Fruit fly (Drosophila melanogaster): Measurements from ENCODE around the gene Cox10.

Gene Cox10

DNA sequence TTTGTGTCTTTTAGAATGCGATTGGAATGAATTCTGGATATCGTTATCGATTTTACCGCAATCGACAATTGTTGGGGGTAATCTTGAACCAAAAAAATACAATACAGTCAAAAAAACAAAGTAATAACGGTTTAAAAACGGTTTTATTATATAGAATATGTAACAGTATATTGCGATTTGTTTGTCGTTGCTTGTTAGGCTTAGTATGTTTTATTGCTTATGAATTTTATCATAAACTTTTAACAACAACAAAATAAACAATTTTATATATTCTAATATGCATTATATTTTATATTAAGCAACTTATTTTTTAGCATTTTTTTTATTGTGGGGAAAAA is 31.5 kb upstream of the Cox10 start, which contains the start of gene CYLD (continued):
- no peak for TF ChIP-seq sna (GFP tag; IDR thresholded peaks at IDR 0.05; ENCODE audit: partially characterized antibody)
- TF ChIP-seq CG33213 (GFP tag; optimal IDR thresholded peaks at IDR 0.05), result no peak
- TF ChIP-seq ap (GFP tag; IDR thresholded peaks at IDR 0.05), result no peak; the same call in 1 of the 2 replicates
- peak in 1 of 2 experiments; percentile 81 for TF ChIP-seq Hr51 (GFP tag; optimal IDR thresholded peaks at IDR 0.05)
- TF ChIP-seq CG5245 (GFP tag; optimal IDR thresholded peaks at IDR 0.05), result peak; percentile 44
- peak; percentile 25 for TF ChIP-seq CG1529 (GFP tag; optimal IDR thresholded peaks at IDR 0.05)
- TF ChIP-seq eyg (GFP tag; optimal IDR thresholded peaks at IDR 0.05), result no peak
- TF ChIP-seq fu2 (GFP tag; optimal IDR thresholded peaks at IDR 0.05), result no peak
- TF ChIP-seq nom (GFP tag; optimal IDR thresholded peaks at IDR 0.05), result peak; percentile 26
- TF ChIP-seq Bdp1 (GFP tag; optimal IDR thresholded peaks at IDR 0.05), result no peak
- TF ChIP-seq CG9437 (GFP tag; optimal IDR thresholded peaks at IDR 0.05), result peak; percentile 50
- peak; percentile 67 for TF ChIP-seq CG13123 (GFP tag; optimal IDR thresholded peaks at IDR 0.05)
- peak; percentile 62 for TF ChIP-seq CG1233 (GFP tag; optimal IDR thresholded peaks at IDR 0.05)
- peak; percentile 33 for TF ChIP-seq CG4617 (GFP tag; optimal IDR thresholded peaks at IDR 0.05; ENCODE audit: borderline replicate concordance)
- no peak for TF ChIP-seq CG15479 (GFP tag; optimal IDR thresholded peaks at IDR 0.05)
- peak; percentile 77 for TF ChIP-seq stc (GFP tag; IDR thresholded peaks at IDR 0.05)
- TF ChIP-seq tx (GFP tag; optimal IDR thresholded peaks at IDR 0.05), result peak; percentile 25
- TF ChIP-seq aop (GFP tag; IDR thresholded peaks at IDR 0.05), result no peak
- peak; percentile 41 for TF ChIP-seq CG2875 (GFP tag; optimal IDR thresholded peaks at IDR 0.05)
- TF ChIP-seq CG17361 (GFP tag; IDR thresholded peaks at IDR 0.05), result peak; percentile 75; the same call in 2 of the 3 replicates
- TF ChIP-seq onecut (GFP tag; IDR thresholded peaks at IDR 0.05), result peak; percentile 59
- TF ChIP-seq Fer1 (GFP tag; optimal IDR thresholded peaks at IDR 0.05), result peak; percentile 67
- peak; percentile 67 for TF ChIP-seq CG12659 (GFP tag; optimal IDR thresholded peaks at IDR 0.05)

DNA sequence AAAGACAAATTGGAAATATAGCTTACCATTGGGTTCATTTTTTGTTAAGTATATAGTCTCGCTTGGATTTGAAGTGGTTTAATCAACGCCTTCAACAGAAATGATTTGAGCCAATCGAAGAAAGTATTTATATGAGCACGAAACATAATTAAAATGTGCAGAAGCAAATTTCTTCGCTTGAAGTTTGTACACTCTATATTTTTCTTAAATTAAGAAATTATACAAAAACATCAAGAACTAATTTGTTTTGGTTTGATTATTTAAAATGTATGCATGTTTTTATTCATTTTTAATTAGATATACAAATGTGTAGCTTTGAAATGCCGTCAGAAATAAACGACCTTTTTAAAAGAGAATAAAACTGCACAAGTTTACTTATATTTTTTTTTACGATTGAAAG is 29.4 kb upstream of the Cox10 start, which contains the start of gene CG13138:
Gene CG13138 (minus strand): TSS at position 101 of the 400 bp plus-strand sequence.
- TF ChIP-seq B-H1 (GFP tag; IDR thresholded peaks at IDR 0.05), result no peak
- no peak for TF ChIP-seq CG14860 (GFP tag; IDR thresholded peaks at IDR 0.05; ENCODE audit: partially characterized antibody)
- peak; percentile 8 for TF ChIP-seq D19A (tag; optimal IDR thresholded peaks at IDR 0.05)
- no peak for TF ChIP-seq Nf-YB (GFP tag; optimal IDR thresholded peaks at IDR 0.05)

DNA sequence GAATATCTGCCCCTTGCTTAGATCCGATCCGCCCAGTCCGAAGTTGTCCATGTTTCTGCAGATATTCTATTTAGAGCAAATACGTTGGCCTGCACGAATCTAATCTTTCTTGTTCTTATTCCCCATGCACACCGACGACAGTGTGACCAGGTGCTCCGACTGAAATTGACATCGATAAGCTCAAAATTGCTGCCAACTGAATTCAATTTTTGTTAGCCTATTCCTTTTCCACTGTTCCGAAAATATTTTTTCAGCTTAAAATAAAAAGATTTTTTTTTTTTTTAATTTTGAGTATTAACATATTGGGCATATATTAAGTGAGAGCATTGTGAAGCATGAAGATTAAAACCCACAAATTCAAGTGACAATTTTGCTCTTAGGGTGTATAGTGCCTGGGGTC is 27.5 kb upstream of the Cox10 start, which contains the start of gene nmd:
Gene nmd (minus strand): TSS at position 162 of the 400 bp plus-strand sequence.
- TF ChIP-seq lilli (GFP tag; optimal IDR thresholded peaks at IDR 0.05) (peak; percentile 28), CG13894 (tag; optimal IDR thresholded peaks at IDR 0.05) (peak; percentile 26), Lhr (GFP tag; optimal IDR thresholded peaks at IDR 0.05) (peak; percentile 62), grau (tag; optimal IDR thresholded peaks at IDR 0.05) (peak; percentile 6), kah (GFP tag; optimal IDR thresholded peaks at IDR 0.05) (no peak), Hmr (GFP tag; optimal IDR thresholded peaks at IDR 0.05) (peak; percentile 32), CG17186 (GFP tag; optimal IDR thresholded peaks at IDR 0.05) (peak; percentile 7), CG9797 (GFP tag; optimal IDR thresholded peaks at IDR 0.05) (peak; percentile 71), CG4617 (GFP tag; optimal IDR thresholded peaks at IDR 0.05; ENCODE audit: borderline replicate concordance) (peak; percentile 70), phol (tag; optimal IDR thresholded peaks at IDR 0.05) (peak; percentile 21), CG7987 (GFP tag; optimal IDR thresholded peaks at IDR 0.05) (peak; percentile 17), CG30020 (tag; optimal IDR thresholded peaks at IDR 0.05) (peak; percentile 90), NfI (GFP tag; optimal IDR thresholded peaks at IDR 0.05) (peak; percentile 20), ken (GFP tag; IDR thresholded peaks at IDR 0.05) (0 out of 3 replicates have a peak, but pooled peaks have one; percentile 9), Bgb (GFP tag; IDR thresholded peaks at IDR 0.05; ENCODE audit: partially characterized antibody) (peak; percentile 53; the same call in 1 of the 2 replicates), chinmo (GFP tag; IDR thresholded peaks at IDR 0.05; ENCODE audit: partially characterized antibody) (peak; percentile 74; the same call in 1 of the 4 replicates), Adf1 (GFP tag; IDR thresholded peaks at IDR 0.05) (no peak), Ets65A (GFP tag) (peak; percentile 60), eyg (GFP tag; optimal IDR thresholded peaks at IDR 0.05) (no peak), CG10979 (tag; optimal IDR thresholded peaks at IDR 0.05) (peak; percentile 7), Sin3A (optimal IDR thresholded peaks at IDR 0.05) (peak; percentile 35), dysf (GFP tag; IDR thresholded peaks at IDR 0.05) (no peak), E2f2 (GFP tag; IDR thresholded peaks at IDR 0.05) (peak; percentile 35; the same call in 1 of the 2 replicates), Camta (GFP tag; optimal IDR thresholded peaks at IDR 0.05) (no peak)

All from whole organism, embryonic.